Worm (Caenorhabditis elegans) whole organism, L1 larva: Measurements from ENCODE around the gene srw-2.
A peak's percentile ranks its signal among the peaks of the same experiment; 100 is the strongest.

Experiments
- C34B4.2 ChIP-seq: sonication (generic microtip); optimal IDR thresholded peaks from 2 replicates; lab custom pipeline; 2017; ENCODE audit warnings: mild to moderate bottlenecking, missing genetic modification characterization, missing compliant biosample characterization
- blmp-1 ChIP-seq: fragments of 150-350 bp; optimal IDR thresholded peaks from 2 replicates; lab custom pipeline; 2014; ENCODE audit warnings: missing biosample characterization, missing genetic modification characterization
- ceh-88 ChIP-seq: fragments of 200-800 bp; sonication (Bioruptor generic); IDR thresholded peaks from 2 replicates; pipeline ENCODE4 v1.3.6; 2022; ENCODE audit warnings: missing genetic modification characterization, missing compliant biosample characterization
- efl-1 ChIP-seq, 4 experiments: fragments of 150-350 bp; optimal IDR thresholded peaks in 3 of 4; peaks in 1 of 4; 1 replicate in 1 of 4; 2 replicates in 3 of 4; lab custom pipeline; 2014; ENCODE audit warnings: missing biosample characterization in 2 of 4, missing genetic modification characterization in 2 of 4, missing genetic modification reagents in 2 of 4
- efl-3 ChIP-seq: fragments of 200-800 bp; sonication (Bioruptor generic); optimal IDR thresholded peaks from 2 replicates; lab custom pipeline; 2018; ENCODE audit warnings: mild to moderate bottlenecking, missing genetic modification characterization, missing compliant biosample characterization
- egl-27 ChIP-seq, 2 experiments: fragments of 150-350 bp in 1 of 2; sonication (generic microtip); optimal IDR thresholded peaks; 3 replicates each; lab custom pipeline; 2017 to 2018; ENCODE audit warnings: missing biosample characterization in 2 of 2, missing genetic modification characterization in 2 of 2, missing genetic modification reagents in 2 of 2
- elt-2 ChIP-seq: sonication (generic microtip); optimal IDR thresholded peaks from 2 replicates; lab custom pipeline; 2016; ENCODE audit warnings: missing genetic modification characterization, mild to moderate bottlenecking, inconsistent platforms, missing compliant biosample characterization, missing genetic modification reagents
- ets-5 ChIP-seq: fragments of 200-800 bp; sonication (Bioruptor generic); IDR thresholded peaks from 2 replicates; pipeline ENCODE4 v1.3.6; 2022; ENCODE audit warnings: missing genetic modification characterization, missing compliant biosample characterization
- fkh-8 ChIP-seq: sonication (generic microtip); optimal IDR thresholded peaks from 2 replicates; lab custom pipeline; 2016; ENCODE audit warnings: mild to moderate bottlenecking, missing genetic modification characterization, missing compliant biosample characterization
- hpl-2 ChIP-seq: fragments of 150-350 bp; optimal IDR thresholded peaks from 2 replicates; lab custom pipeline; 2014; ENCODE audit warnings: missing biosample characterization, missing genetic modification reagents, missing genetic modification characterization
- lin-14 ChIP-seq: fragments of 200-800 bp; sonication (Bioruptor generic); optimal IDR thresholded peaks from 2 replicates; lab custom pipeline; 2018; ENCODE audit warnings: mild to moderate bottlenecking, missing genetic modification characterization, moderate library complexity, missing compliant biosample characterization
- lin-39 ChIP-seq: fragments of 150-350 bp; optimal IDR thresholded peaks from 2 replicates; lab custom pipeline; 2014; ENCODE audit warnings: missing biosample characterization, missing genetic modification reagents, missing genetic modification characterization
- lsy-2 ChIP-seq, 2 experiments: fragments of 150-350 bp; optimal IDR thresholded peaks; 2 replicates each; lab custom pipeline; 2014; ENCODE audit warnings: missing biosample characterization in 2 of 2, missing genetic modification characterization in 2 of 2
- mab-9 ChIP-seq: fragments of 200-800 bp; sonication (Bioruptor generic); IDR thresholded peaks from 2 replicates; pipeline ENCODE4 v1.3.6; 2022; ENCODE audit warnings: missing genetic modification reagents, missing genetic modification characterization, missing compliant biosample characterization
- nhr-11 ChIP-seq: fragments of 150-350 bp; optimal IDR thresholded peaks from 2 replicates; lab custom pipeline; 2014; ENCODE audit warnings: missing biosample characterization, missing genetic modification characterization
- nhr-19 ChIP-seq: fragments of 200-800 bp; sonication (Bioruptor generic); conservative IDR thresholded peaks from 2 replicates; pipeline ENCODE4 v1.3.6; 2022; ENCODE audit warnings: missing genetic modification characterization, missing compliant biosample characterization
- nhr-20 ChIP-seq: sonication (generic microtip); optimal IDR thresholded peaks from 2 replicates; lab custom pipeline; 2016; ENCODE audit warnings: mild to moderate bottlenecking, missing genetic modification characterization, missing compliant biosample characterization
- nhr-28 ChIP-seq: fragments of 150-350 bp; optimal IDR thresholded peaks from 2 replicates; lab custom pipeline; 2014; ENCODE audit warnings: missing biosample characterization, missing genetic modification characterization
- nhr-47 ChIP-seq: sonication (generic microtip); optimal IDR thresholded peaks from 2 replicates; lab custom pipeline; 2016; ENCODE audit warnings: mild to moderate bottlenecking, missing genetic modification characterization, moderate library complexity, missing compliant biosample characterization
- nhr-84 ChIP-seq: sonication (generic microtip); optimal IDR thresholded peaks from 2 replicates; lab custom pipeline; 2017; ENCODE audit warnings: missing biosample characterization, missing genetic modification characterization
- nhr-85 ChIP-seq: sonication (generic microtip); peaks from one replicate; lab custom pipeline; 2016; ENCODE audit warnings: missing genetic modification characterization, inconsistent platforms, missing compliant biosample characterization
- nhr-90 ChIP-seq: sonication (generic microtip); optimal IDR thresholded peaks from 2 replicates; lab custom pipeline; 2016; ENCODE audit warnings: mild to moderate bottlenecking, missing genetic modification characterization, missing compliant biosample characterization; ENCODE audit not compliant: poor library complexity
- pag-3 ChIP-seq: sonication (generic microtip); optimal IDR thresholded peaks from 2 replicates; lab custom pipeline; 2017; ENCODE audit warnings: missing genetic modification characterization, mild to moderate bottlenecking, missing compliant biosample characterization, antibody characterized with exemption, borderline replicate concordance; ENCODE audit not compliant: insufficient read depth
- pax-3 ChIP-seq: fragments of 200-800 bp; sonication (Bioruptor generic); optimal IDR thresholded peaks from 2 replicates; lab custom pipeline; 2018; ENCODE audit warnings: mild to moderate bottlenecking, missing genetic modification characterization, moderate library complexity, missing compliant biosample characterization
- skn-1 ChIP-seq: fragments of 150-350 bp; optimal IDR thresholded peaks from 2 replicates; lab custom pipeline; 2014; ENCODE audit warnings: missing biosample characterization, missing genetic modification characterization
- snu-23 ChIP-seq: sonication (generic microtip); optimal IDR thresholded peaks from 2 replicates; lab custom pipeline; 2016; ENCODE audit warnings: missing genetic modification characterization, missing compliant biosample characterization
- swsn-7 ChIP-seq: sonication (generic microtip); optimal IDR thresholded peaks from 2 replicates; lab custom pipeline; 2016; ENCODE audit warnings: missing genetic modification characterization, missing compliant biosample characterization
- tbx-2 ChIP-seq: sonication (generic microtip); optimal IDR thresholded peaks from 2 replicates; lab custom pipeline; 2016; ENCODE audit warnings: missing genetic modification characterization, missing compliant biosample characterization
- unc-98 ChIP-seq: fragments of 200-800 bp; sonication (Bioruptor generic); IDR thresholded peaks from 2 replicates; pipeline ENCODE4 v1.3.6; 2022; ENCODE audit warnings: missing genetic modification characterization, missing compliant biosample characterization
- vab-15 ChIP-seq: sonication (generic microtip); optimal IDR thresholded peaks from 2 replicates; lab custom pipeline; 2017; ENCODE audit warnings: missing genotype, mild to moderate bottlenecking, missing genetic modification characterization, missing compliant biosample characterization
- xbp-1 ChIP-seq: sonication (generic microtip); optimal IDR thresholded peaks from 2 replicates; lab custom pipeline; 2016; ENCODE audit warnings: missing genetic modification characterization, missing compliant biosample characterization
- zip-4 ChIP-seq: fragments of 200-800 bp; sonication (Bioruptor generic); optimal IDR thresholded peaks from 2 replicates; lab custom pipeline; 2018; ENCODE audit warnings: mild to moderate bottlenecking, missing genetic modification characterization, moderate library complexity, missing compliant biosample characterization

srw-2 gene

DNA sequence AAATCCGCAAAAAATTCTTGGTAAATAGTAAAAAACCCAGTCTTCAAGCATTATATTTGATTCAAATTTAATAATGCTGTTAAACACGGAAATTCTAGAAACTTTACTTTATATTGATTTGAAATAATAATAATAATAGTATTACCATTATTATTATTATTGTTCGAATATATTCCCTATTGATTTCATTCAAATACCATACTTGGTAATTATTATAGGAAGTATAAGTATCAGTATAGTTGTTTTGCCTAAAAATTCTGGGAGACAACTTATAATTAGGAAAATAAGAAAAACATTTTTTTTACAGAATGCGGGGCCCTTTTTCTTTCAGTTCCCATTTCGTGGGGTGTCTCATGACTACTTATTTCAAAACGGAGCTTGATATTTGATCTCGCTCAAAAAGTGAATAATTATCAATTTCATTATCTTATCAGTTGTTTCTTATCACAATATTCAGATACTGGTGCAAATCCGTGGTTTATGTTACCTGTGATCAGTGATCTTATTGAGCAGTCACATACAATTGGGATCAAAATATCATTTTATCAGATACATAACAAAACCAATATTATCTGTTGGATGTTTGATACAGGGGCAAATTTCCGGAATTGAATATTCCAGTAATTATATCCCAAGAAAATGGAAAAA, 17.7 kb downstream of the srw-2 start, which contains the start of gene srj-49:
Gene srj-49, minus strand, starts transcription at position 51 of the 648 bp plus-strand sequence.
- peak; percentile 96 for TF ChIP-seq elt-2 (tag; lab: Kevin White, UChicago)
- no peak for TF ChIP-seq unc-98 (GFP tag; lab: Robert Waterston, UW)
- TF ChIP-seq, all 84 proteins: peak for 1

DNA sequence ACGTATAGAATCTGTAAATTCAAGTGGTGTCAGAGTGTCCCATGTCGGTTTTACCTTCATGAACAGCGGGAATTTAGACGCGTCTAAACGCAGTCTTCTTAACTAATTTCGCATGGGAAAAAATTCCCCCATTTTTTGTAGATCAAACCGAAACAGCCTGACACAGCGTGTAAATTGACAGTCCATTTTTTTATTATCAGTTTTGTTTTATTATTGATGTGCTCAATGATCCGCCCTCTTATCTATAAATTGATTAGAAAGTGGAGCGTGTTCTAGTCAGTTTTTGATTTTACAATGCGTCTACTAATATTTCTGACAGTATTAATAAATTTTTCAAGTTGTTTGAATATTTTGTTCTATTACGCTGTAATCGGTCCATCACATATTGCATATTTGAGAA, 18.4 kb downstream of the srw-2 start, which contains the start of gene ugt-53:
Gene ugt-53, plus strand, starts transcription at position 273 of the 400 bp plus-strand sequence.
- peak; percentile 21 for TF ChIP-seq nhr-85
- TF ChIP-seq xbp-1 (tag; lab: Kevin White, UChicago): no peak
- no peak for TF ChIP-seq lin-39
- peak; percentile 54 for TF ChIP-seq elt-2 (tag; lab: Kevin White, UChicago)

- no peak for TF ChIP-seq nhr-84 (tag; lab: Kevin White, UChicago)
- TF ChIP-seq nhr-11 (tag; lab: Kevin White, UChicago): no peak
- TF ChIP-seq mab-9 (GFP tag; lab: Robert Waterston, UW): no peak
These were observed 24.8 kb downstream of the srw-2 start, which contains the start of gene srj-57 for ce11 chrV:2855473-2855872. Gene srj-57, minus strand, starts transcription at chrV:2855573.

- TF ChIP-seq egl-27 (tag; optimal IDR thresholded peaks at IDR 0.05; lab: Kevin White, UChicago): no peak
- TF ChIP-seq C34B4.2 (tag; lab: Kevin White, UChicago): no peak
- no peak for TF ChIP-seq nhr-19 (GFP tag; lab: Robert Waterston, UW)
- no peak for TF ChIP-seq lsy-2 (tag; optimal IDR thresholded peaks at IDR 0.05; lab: Kevin White, UChicago)
- no peak for TF ChIP-seq vab-15
- no peak for TF ChIP-seq nhr-20 (tag; lab: Kevin White, UChicago)
- no peak for TF ChIP-seq hpl-2 (GFP tag; lab: Kevin White, UChicago)
- no peak for TF ChIP-seq nhr-47 (tag; lab: Kevin White, UChicago)
- TF ChIP-seq pag-3: no peak
These were observed 27.2 kb downstream of the srw-2 start, which contains the start of gene srj-55 for ce11 chrV:2857842-2858241. Gene srj-55, minus strand, starts transcription at chrV:2857942.

DNA sequence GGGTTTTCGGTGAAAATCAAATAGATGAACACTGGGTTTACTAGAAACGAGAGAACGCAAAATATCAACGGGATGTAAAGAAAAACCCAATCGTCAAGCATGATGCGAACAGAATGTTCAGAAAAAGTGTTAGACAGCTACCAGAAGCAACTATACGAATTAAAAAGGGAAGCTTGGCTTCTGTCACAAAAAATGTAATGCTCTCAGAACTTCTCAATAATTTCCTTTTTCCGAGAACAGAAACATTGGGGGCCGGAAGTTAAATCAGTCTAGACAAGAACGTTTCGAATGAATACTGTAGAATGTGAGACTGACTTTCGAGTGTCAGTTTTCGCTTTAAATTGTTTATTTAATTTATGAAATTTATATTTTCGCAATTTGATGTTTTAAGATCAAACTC, 29.1 kb downstream of the srw-2 start, which contains the start of gene srj-54:
Gene srj-54, minus strand, starts transcription at position 101 of the 400 bp plus-strand sequence.
- TF ChIP-seq lin-14 (GFP tag; lab: Kevin White, UChicago) (no peak), nhr-28 (tag; lab: Kevin White, UChicago) (no peak), skn-1 (tag; lab: Kevin White, UChicago) (no peak), swsn-7 (tag; lab: Kevin White, UChicago) (no peak), pag-3 (no peak), efl-1 (optimal IDR thresholded peaks at IDR 0.05; lab: Kevin White, UChicago) (no peak), efl-1 (GFP tag; optimal IDR thresholded peaks at IDR 0.05 in 1 of 2; lab: Kevin White, UChicago) (no peak), snu-23 (GFP tag; lab: Kevin White, UChicago) (no peak), unc-98 (GFP tag; lab: Robert Waterston, UW) (no peak), efl-3 (GFP tag; lab: Kevin White, UChicago) (no peak), zip-4 (no peak), pax-3 (no peak)

ce11 chrV:2861505-2861904, 30.8 kb downstream of the srw-2 start, which contains the start of gene srh-270:
Gene srh-270, minus strand, starts transcription at chrV:2861605.
- TF ChIP-seq blmp-1 (tag; lab: Kevin White, UChicago) (no peak), fkh-8 (tag; lab: Kevin White, UChicago) (no peak), ets-5 (GFP tag; lab: Robert Waterston, UW) (no peak), xbp-1 (tag; lab: Kevin White, UChicago) (no peak), nhr-90 (no peak), efl-1 (optimal IDR thresholded peaks at IDR 0.05; lab: Kevin White, UChicago) (no peak), efl-1 (GFP tag; optimal IDR thresholded peaks at IDR 0.05 in 1 of 2; lab: Kevin White, UChicago) (no peak), tbx-2 (tag; lab: Kevin White, UChicago) (no peak), ceh-88 (no peak)
- TF ChIP-seq, all 84 proteins: peak for 0
